Fruit fly (Drosophila melanogaster): ENCODE results near the gene CG5402.

DNA sequence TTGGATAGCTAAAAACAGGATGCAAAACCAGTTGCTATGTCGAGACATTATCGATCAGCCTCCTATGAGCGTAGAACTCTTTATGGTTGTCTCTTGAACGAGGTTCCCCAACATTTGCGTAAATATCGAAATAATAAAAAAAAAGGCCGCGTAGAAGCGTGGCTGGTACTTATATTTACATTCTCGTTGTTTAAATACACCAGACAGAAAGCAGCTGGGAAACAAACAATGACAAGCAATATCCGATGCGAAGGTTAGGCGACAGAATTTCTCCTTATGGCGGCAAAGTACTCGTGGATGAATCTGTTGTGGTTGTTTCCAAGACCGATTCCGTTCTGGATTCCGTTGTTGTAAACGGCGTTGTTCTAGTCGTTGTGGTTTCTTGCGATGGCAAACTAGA lies 818 bp downstream of the CG5402 start, which contains the start of gene CG43139:
- TF ChIP-seq Hmx (GFP tag; optimal IDR thresholded peaks at IDR 0.05) (no peak), Blimp-1 (GFP tag; optimal IDR thresholded peaks at IDR 0.05) (no peak), Mad (GFP tag; optimal IDR thresholded peaks at IDR 0.05) (no peak), nerfin-1 (tag; optimal IDR thresholded peaks at IDR 0.05) (no peak), her (GFP tag; optimal IDR thresholded peaks at IDR 0.05) (no peak), ab (GFP tag; optimal IDR thresholded peaks at IDR 0.05) (no peak), ind (GFP tag; optimal IDR thresholded peaks at IDR 0.05) (no peak), tap (tag; optimal IDR thresholded peaks at IDR 0.05) (no peak), CG17912 (GFP tag; optimal IDR thresholded peaks at IDR 0.05) (no peak)

All from whole organism, embryonic.